Worm (Caenorhabditis elegans): ENCODE measurements around the gene glo-1.

- TF ChIP-seq lin-39 (tag; optimal IDR thresholded peaks at IDR 0.05): no peak
- TF ChIP-seq ces-1 (GFP tag; optimal IDR thresholded peaks at IDR 0.05): no peak
- no peak for TF ChIP-seq fos-1 (tag; optimal IDR thresholded peaks at IDR 0.05)
- no peak for TF ChIP-seq nhr-84 (tag; optimal IDR thresholded peaks at IDR 0.05)
- TF ChIP-seq ama-1 (optimal IDR thresholded peaks at IDR 0.05): no peak
- no peak for TF ChIP-seq nhr-76 (tag; optimal IDR thresholded peaks at IDR 0.05)
- no peak for TF ChIP-seq dpl-1 (GFP tag; optimal IDR thresholded peaks at IDR 0.05)
- no peak for TF ChIP-seq rnt-1 (tag; optimal IDR thresholded peaks at IDR 0.05)
Measured at ce11 chrX:9894844-9895243, 12.8 kb upstream of the glo-1 start, which contains the start of gene F21G4.3.
